Worm (Caenorhabditis elegans): ENCODE data around the gene col-123.
A peak's percentile ranks its signal among the peaks of the same experiment; 100 is the strongest.

The col-123 gene

DNA sequence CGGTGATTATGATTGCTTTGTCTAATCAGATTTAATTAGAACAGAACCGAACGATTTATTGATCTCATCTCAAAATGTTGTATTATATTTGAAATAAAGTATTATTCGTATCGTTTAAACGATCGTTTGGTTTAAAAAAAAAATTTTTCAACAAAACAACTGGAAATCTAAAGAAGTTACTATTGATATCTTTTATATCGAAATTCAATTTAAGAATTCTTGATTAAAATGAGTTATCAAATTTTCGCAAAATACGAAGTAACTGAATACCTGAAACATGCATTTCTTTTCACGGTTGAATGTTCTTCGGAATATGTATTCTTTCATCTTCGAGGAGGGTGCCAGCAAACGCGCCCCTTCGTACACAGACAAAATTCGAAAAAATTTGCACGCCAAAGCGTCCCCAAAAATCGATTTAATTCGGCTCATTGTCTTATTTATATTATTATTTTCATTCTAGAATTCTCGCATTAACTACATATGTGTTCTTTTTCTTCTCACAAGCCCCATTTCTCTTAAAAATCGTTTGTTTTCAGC, 36.3 kb downstream of the col-123 start, which contains the start of gene npp-1:
npp-1 (plus strand) TSS at position 537 of the 537 bp plus-strand sequence.
- TF ChIP-seq R02D3.7 (tag; optimal IDR thresholded peaks at IDR 0.05) = no peak
- TF ChIP-seq pqm-1 (tag; optimal IDR thresholded peaks at IDR 0.05) = peak; percentile 0
- no peak for TF ChIP-seq jun-1 (tag; optimal IDR thresholded peaks at IDR 0.05)
- no peak for TF ChIP-seq skn-1 (tag; optimal IDR thresholded peaks at IDR 0.05)
- no peak for TF ChIP-seq sea-2 (GFP tag; optimal IDR thresholded peaks at IDR 0.05)
- no peak for TF ChIP-seq zag-1 (tag; optimal IDR thresholded peaks at IDR 0.05)
- TF ChIP-seq hmg-11 (tag; optimal IDR thresholded peaks at IDR 0.05) = no peak
- TF ChIP-seq lin-39 (tag; optimal IDR thresholded peaks at IDR 0.05) = no peak
- TF ChIP-seq daf-12 (tag; optimal IDR thresholded peaks at IDR 0.05) = no peak
- TF ChIP-seq fkh-2 (tag; optimal IDR thresholded peaks at IDR 0.05) = no peak
- TF ChIP-seq elt-2 (tag; optimal IDR thresholded peaks at IDR 0.05) = peak; percentile 20
- no peak for TF ChIP-seq nhr-76 (tag; optimal IDR thresholded peaks at IDR 0.05)
- no peak for TF ChIP-seq unc-62 (GFP tag; optimal IDR thresholded peaks at IDR 0.05)
- TF ChIP-seq ztf-11 (tag; optimal IDR thresholded peaks at IDR 0.05) = no peak
- no peak for TF ChIP-seq tbx-2 (tag; optimal IDR thresholded peaks at IDR 0.05)
- no peak for TF ChIP-seq ceh-9 (tag; optimal IDR thresholded peaks at IDR 0.05)
- TF ChIP-seq ceh-28 (tag; optimal IDR thresholded peaks at IDR 0.05) = no peak
- TF ChIP-seq aly-2 (tag; optimal IDR thresholded peaks at IDR 0.05) = no peak
- TF ChIP-seq eor-1 (tag; optimal IDR thresholded peaks at IDR 0.05) = no peak
- TF ChIP-seq fos-1 (tag; optimal IDR thresholded peaks at IDR 0.05) = no peak
- peak; percentile 82 for TF ChIP-seq pha-4 (tag; optimal IDR thresholded peaks at IDR 0.05)
- TF ChIP-seq nhr-23 (tag; optimal IDR thresholded peaks at IDR 0.05) = no peak
- TF ChIP-seq ztf-4 (tag; optimal IDR thresholded peaks at IDR 0.05) = no peak
- no peak for TF ChIP-seq nhr-11 (tag; optimal IDR thresholded peaks at IDR 0.05)
- no peak for TF ChIP-seq lsy-12 (tag; optimal IDR thresholded peaks at IDR 0.05)
- TF ChIP-seq fkh-10 (GFP tag; optimal IDR thresholded peaks at IDR 0.05) = no peak
- peak; percentile 59 for TF ChIP-seq lin-15B (tag; optimal IDR thresholded peaks at IDR 0.05)
- TF ChIP-seq nfya-1 (tag; optimal IDR thresholded peaks at IDR 0.05; ENCODE audit: insufficient read depth) = peak; percentile 50
- peak; percentile 20 for TF ChIP-seq nhr-25 (tag; optimal IDR thresholded peaks at IDR 0.05)

DNA sequence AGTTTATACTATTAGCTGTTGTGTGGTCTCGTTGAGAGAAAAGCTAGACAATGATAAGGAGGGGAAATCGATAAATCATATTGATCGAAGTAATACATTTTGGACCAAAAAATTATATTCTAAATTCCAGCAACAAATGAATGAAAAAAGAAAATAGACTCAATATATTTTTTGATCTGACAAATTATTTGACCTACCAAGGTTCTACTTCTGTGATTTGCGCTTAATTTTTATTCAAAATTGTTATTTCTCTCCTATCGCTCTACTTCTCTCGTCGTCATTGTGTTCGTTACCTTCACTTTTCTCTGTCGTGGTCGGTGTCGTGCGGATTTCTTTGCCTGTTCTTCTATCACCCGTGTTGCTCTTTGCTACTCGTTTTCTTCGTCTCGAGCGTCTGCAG, 37.2 kb downstream of the col-123 start:
- TF ChIP-seq lin-39 (tag; optimal IDR thresholded peaks at IDR 0.05) = no peak
- TF ChIP-seq tbx-2 (tag; optimal IDR thresholded peaks at IDR 0.05) = no peak
- TF ChIP-seq nhr-28 (tag; optimal IDR thresholded peaks at IDR 0.05) = no peak
- no peak for TF ChIP-seq zag-1 (tag; optimal IDR thresholded peaks at IDR 0.05)
- no peak for TF ChIP-seq nhr-237 (tag; optimal IDR thresholded peaks at IDR 0.05)

DNA sequence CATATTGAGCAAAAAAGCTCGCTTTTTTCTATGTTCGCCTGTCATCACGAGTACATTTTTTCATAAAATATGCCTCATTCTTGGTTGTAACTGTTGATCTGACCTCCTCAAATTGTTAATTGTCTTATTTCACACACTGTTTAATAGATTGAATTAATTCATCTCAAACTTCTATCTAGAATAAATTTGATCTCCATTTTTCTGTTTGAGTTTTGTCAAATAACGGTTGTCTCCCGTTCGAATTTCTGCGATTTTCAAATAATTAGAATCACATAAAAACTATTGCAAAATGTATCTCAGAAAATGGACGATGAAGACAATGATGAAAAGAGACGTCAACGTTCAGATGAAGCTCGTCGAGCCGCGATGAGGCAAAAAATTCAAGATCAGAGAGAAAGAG, 40.2 kb downstream of the col-123 start, which contains the start of gene K07F5.14:
K07F5.14 (plus strand) TSS at position 301 of the 400 bp plus-strand sequence.
- TF ChIP-seq pha-4 (tag; optimal IDR thresholded peaks at IDR 0.05) (no peak), fos-1 (tag; optimal IDR thresholded peaks at IDR 0.05) (no peak), fkh-2 (tag; optimal IDR thresholded peaks at IDR 0.05) (no peak), nhr-43 (tag; optimal IDR thresholded peaks at IDR 0.05; ENCODE audit: poor library complexity, severe bottlenecking) (no peak), tbx-2 (tag; optimal IDR thresholded peaks at IDR 0.05) (no peak), nfya-1 (tag; optimal IDR thresholded peaks at IDR 0.05; ENCODE audit: insufficient read depth) (no peak), ceh-16 (tag; optimal IDR thresholded peaks at IDR 0.05) (no peak), nhr-12 (tag; optimal IDR thresholded peaks at IDR 0.05) (no peak), ceh-82 (tag; optimal IDR thresholded peaks at IDR 0.05) (no peak), sea-2 (GFP tag; optimal IDR thresholded peaks at IDR 0.05) (no peak), lin-39 (tag; optimal IDR thresholded peaks at IDR 0.05) (no peak), egl-5 (tag; optimal IDR thresholded peaks at IDR 0.05) (no peak), aly-2 (tag; optimal IDR thresholded peaks at IDR 0.05) (no peak), ZK546.5 (tag; optimal IDR thresholded peaks at IDR 0.05) (no peak), nhr-237 (tag; optimal IDR thresholded peaks at IDR 0.05) (no peak), eor-1 (tag; optimal IDR thresholded peaks at IDR 0.05) (no peak), jun-1 (tag; optimal IDR thresholded peaks at IDR 0.05) (no peak)

DNA sequence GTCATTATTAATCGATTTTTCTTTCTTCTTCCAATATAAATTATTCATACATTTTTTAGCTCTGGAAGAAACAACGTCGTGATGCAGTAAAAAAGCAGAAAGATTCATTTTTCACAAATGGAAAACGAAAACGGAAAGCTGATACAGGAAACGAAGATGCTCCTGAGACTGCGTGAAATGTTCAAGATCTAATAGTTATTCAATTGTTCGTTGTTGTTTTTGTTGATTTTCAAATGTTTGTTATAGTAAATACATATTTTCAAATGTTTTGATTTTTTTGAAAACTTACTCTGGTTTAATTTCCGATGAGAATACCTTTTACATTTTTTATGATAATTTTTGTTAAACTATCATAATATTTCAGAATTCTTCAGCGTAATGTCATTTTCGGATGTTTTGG, 42.1 kb downstream of the col-123 start, which contains the start of gene K07F5.16:
K07F5.16 (plus strand) TSS at position 301 of the 400 bp plus-strand sequence.
- TF ChIP-seq nhr-77 (tag; optimal IDR thresholded peaks at IDR 0.05) (no peak), elt-2 (tag; optimal IDR thresholded peaks at IDR 0.05) (no peak), fkh-2 (tag; optimal IDR thresholded peaks at IDR 0.05) (no peak), ama-1 (optimal IDR thresholded peaks at IDR 0.05) (no peak)

All from whole organism, L3 larva.